Worm (Caenorhabditis elegans) whole organism, L4 larva: Measurements from ENCODE around the gene Y34B4A.2.

Source experiments
- D1046.2 ChIP-seq: fragments of 200-800 bp; sonication (Bioruptor generic); IDR thresholded peaks from 2 replicates; pipeline ENCODE4 v1.3.6; 2022; ENCODE audit warnings: missing genetic modification characterization, missing compliant biosample characterization
- F37D6.2 ChIP-seq: sonication (generic microtip); optimal IDR thresholded peaks from 2 replicates; lab custom pipeline; 2016; ENCODE audit warnings: mild to moderate bottlenecking, missing genetic modification characterization, missing compliant biosample characterization
- F49E8.2 ChIP-seq: sonication (generic microtip); optimal IDR thresholded peaks from 2 replicates; lab custom pipeline; 2016; ENCODE audit warnings: missing compliant biosample characterization, mild to moderate bottlenecking, missing genetic modification characterization, borderline replicate concordance
- T20F7.1 ChIP-seq: fragments of 200-800 bp; sonication (Bioruptor generic); optimal IDR thresholded peaks from 2 replicates; lab custom pipeline; 2018; ENCODE audit warnings: mild to moderate bottlenecking, missing genetic modification characterization, missing compliant biosample characterization
- Y105C5A.15 ChIP-seq: fragments of 200-800 bp; sonication (Bioruptor generic); IDR thresholded peaks from 2 replicates; pipeline ENCODE4 v1.3.6; 2022; ENCODE audit warnings: missing genetic modification characterization, missing compliant biosample characterization
- Y48G9A.11 ChIP-seq: fragments of 200-800 bp; sonication (Bioruptor generic); IDR thresholded peaks from 2 replicates; pipeline ENCODE4 v1.3.6; 2022; ENCODE audit warnings: missing genetic modification reagents, missing genetic modification characterization, missing compliant biosample characterization
- Y75B8A.6 ChIP-seq: fragments of 200-800 bp; sonication (Bioruptor generic); IDR thresholded peaks from 2 replicates; pipeline ENCODE4 v1.3.6; 2022; ENCODE audit warnings: missing genetic modification reagents, missing genetic modification characterization, missing compliant biosample characterization
- aha-1 ChIP-seq: fragments of 150-350 bp; peaks from one replicate; lab custom pipeline; 2014; ENCODE audit warnings: missing biosample characterization, missing genetic modification characterization
- arid-1 ChIP-seq: fragments of 200-800 bp; sonication (Bioruptor generic); conservative IDR thresholded peaks from 2 replicates; pipeline ENCODE4 v1.3.6; 2022; ENCODE audit warnings: missing genetic modification reagents, missing genetic modification characterization, missing compliant biosample characterization
- attf-4 ChIP-seq: sonication (generic microtip); optimal IDR thresholded peaks from 3 replicates; lab custom pipeline; 2017; ENCODE audit warnings: missing biosample characterization, missing genetic modification characterization
- ceh-20 ChIP-seq: fragments of 200-800 bp; sonication (Bioruptor generic); IDR thresholded peaks from 2 replicates; pipeline ENCODE4 v1.3.6; 2022; ENCODE audit warnings: missing genetic modification reagents, missing genetic modification characterization, missing compliant biosample characterization
- ceh-28 ChIP-seq: fragments of 150-350 bp; optimal IDR thresholded peaks from 2 replicates; lab custom pipeline; 2014; ENCODE audit warnings: missing biosample characterization, missing genetic modification reagents, missing genetic modification characterization
- ceh-62 ChIP-seq: sonication (generic microtip); optimal IDR thresholded peaks from 2 replicates; lab custom pipeline; 2017; ENCODE audit warnings: missing biosample characterization, missing genetic modification characterization
- ctbp-1 ChIP-seq: fragments of 200-800 bp; sonication (Bioruptor generic); IDR thresholded peaks from 2 replicates; pipeline ENCODE4 v1.3.6; 2022; ENCODE audit warnings: missing genetic modification reagents, missing genetic modification characterization, missing compliant biosample characterization
- daf-12 ChIP-seq: fragments of 150-350 bp; optimal IDR thresholded peaks from 2 replicates; lab custom pipeline; 2014; ENCODE audit warnings: missing biosample characterization, missing genetic modification reagents, missing genetic modification characterization
- duxl-1 ChIP-seq: sonication (generic microtip); optimal IDR thresholded peaks from 2 replicates; lab custom pipeline; 2016; ENCODE audit warnings: mild to moderate bottlenecking, missing genetic modification characterization, moderate library complexity, missing compliant biosample characterization; ENCODE audit not compliant: poor library complexity
- dve-1 ChIP-seq: sonication (generic microtip); optimal IDR thresholded peaks from 2 replicates; lab custom pipeline; 2017; ENCODE audit warnings: antibody characterized with exemption, mild to moderate bottlenecking, missing genetic modification characterization, missing compliant biosample characterization; ENCODE audit not compliant: insufficient read depth
- fkh-10 ChIP-seq: fragments of 150-350 bp; optimal IDR thresholded peaks from 2 replicates; lab custom pipeline; 2014; ENCODE audit warnings: missing biosample characterization, missing genetic modification reagents, missing genetic modification characterization
- fos-1 ChIP-seq: fragments of 150-350 bp; optimal IDR thresholded peaks from 2 replicates; lab custom pipeline; 2014; ENCODE audit warnings: missing biosample characterization, missing genetic modification characterization
- gei-8 ChIP-seq: fragments of 200-800 bp; sonication (Bioruptor generic); optimal IDR thresholded peaks from 2 replicates; lab custom pipeline; 2018; ENCODE audit warnings: mild to moderate bottlenecking, missing genetic modification characterization, missing compliant biosample characterization
- hlh-11 ChIP-seq: fragments of 200-800 bp; sonication (Bioruptor generic); optimal IDR thresholded peaks from 2 replicates; lab custom pipeline; 2018; ENCODE audit warnings: mild to moderate bottlenecking, missing genetic modification characterization, missing compliant biosample characterization
- hmg-1.1 ChIP-seq: fragments of 200-800 bp; sonication (Bioruptor generic); IDR thresholded peaks from 2 replicates; pipeline ENCODE4 v1.3.6; 2022; ENCODE audit warnings: missing genetic modification reagents, missing genetic modification characterization, missing compliant biosample characterization
- lin-38 ChIP-seq: fragments of 200-800 bp; sonication (Bioruptor generic); IDR thresholded peaks from 2 replicates; pipeline ENCODE4 v1.3.6; 2022; ENCODE audit warnings: missing genetic modification reagents, missing genetic modification characterization, missing compliant biosample characterization
- lin-39 ChIP-seq: fragments of 150-350 bp; optimal IDR thresholded peaks from 2 replicates; lab custom pipeline; 2014; ENCODE audit warnings: missing biosample characterization, missing genetic modification reagents, missing genetic modification characterization
- lir-3 ChIP-seq: sonication (generic microtip); optimal IDR thresholded peaks from 2 replicates; lab custom pipeline; 2016; ENCODE audit warnings: mild to moderate bottlenecking, missing genetic modification characterization, missing compliant biosample characterization
- madf-9 ChIP-seq: fragments of 200-800 bp; sonication (Bioruptor generic); conservative IDR thresholded peaks from 2 replicates; pipeline ENCODE4 v1.3.6; 2022; ENCODE audit warnings: missing genetic modification reagents, missing genetic modification characterization, missing compliant biosample characterization
- mdl-1 ChIP-seq, 2 experiments: fragments of 150-350 bp in 1 of 2; sonication (generic microtip) in 1 of 2; optimal IDR thresholded peaks; 2 replicates each; lab custom pipeline; 2014 to 2017; ENCODE audit warnings: missing biosample characterization in 2 of 2, missing genetic modification characterization in 2 of 2
- mep-1 ChIP-seq: fragments of 150-350 bp; sonication (generic microtip); optimal IDR thresholded peaks from 3 replicates; lab custom pipeline; 2014; ENCODE audit warnings: missing biosample characterization, missing genetic modification characterization
- mxl-2 ChIP-seq: fragments of 200-800 bp; sonication (Bioruptor generic); conservative IDR thresholded peaks from 2 replicates; pipeline ENCODE4 v1.3.6; 2022; ENCODE audit warnings: missing genetic modification reagents, missing genetic modification characterization, missing compliant biosample characterization
- nhr-102 ChIP-seq: sonication (generic microtip); optimal IDR thresholded peaks from 2 replicates; lab custom pipeline; 2016; ENCODE audit warnings: mild to moderate bottlenecking, missing genetic modification characterization, moderate library complexity, missing compliant biosample characterization
- nhr-11 ChIP-seq: fragments of 150-350 bp; optimal IDR thresholded peaks from 2 replicates; lab custom pipeline; 2014; ENCODE audit warnings: missing biosample characterization, missing genetic modification characterization
- nhr-111 ChIP-seq: fragments of 200-800 bp; sonication (Bioruptor generic); optimal IDR thresholded peaks from 2 replicates; lab custom pipeline; 2018; ENCODE audit warnings: mild to moderate bottlenecking, missing genetic modification characterization, missing compliant biosample characterization
- nhr-28 ChIP-seq: fragments of 150-350 bp; optimal IDR thresholded peaks from 2 replicates; lab custom pipeline; 2014; ENCODE audit warnings: missing biosample characterization, missing genetic modification characterization
- nhr-41 ChIP-seq: fragments of 200-800 bp; sonication (Bioruptor generic); IDR thresholded peaks from 2 replicates; pipeline ENCODE4 v1.3.6; 2022; ENCODE audit warnings: missing genetic modification reagents, missing genetic modification characterization, missing compliant biosample characterization
- nhr-76 ChIP-seq: fragments of 150-350 bp; optimal IDR thresholded peaks from 2 replicates; lab custom pipeline; 2014; ENCODE audit warnings: missing biosample characterization, missing genetic modification characterization
- nhr-77 ChIP-seq: fragments of 150-350 bp; optimal IDR thresholded peaks from 2 replicates; lab custom pipeline; 2014; ENCODE audit warnings: missing biosample characterization, missing genetic modification characterization
- pha-4 ChIP-seq, 2 experiments: fragments of 150-350 bp in 1 of 2; fragments of 200-800 bp in 1 of 2; sonication (Bioruptor generic) in 1 of 2; IDR thresholded peaks in 1 of 2; optimal IDR thresholded peaks in 1 of 2; 2 replicates each; pipeline versions ENCODE4 v1.3.6 to Lab custom; 2014 to 2022; ENCODE audit warnings: missing genetic modification characterization in 2 of 2, missing genetic modification reagents in 2 of 2, missing biosample characterization in 1 of 2, missing compliant biosample characterization in 1 of 2
- php-3 ChIP-seq: fragments of 200-800 bp; sonication (Bioruptor generic); IDR thresholded peaks from 2 replicates; pipeline ENCODE4 v1.3.6; 2022; ENCODE audit warnings: missing genetic modification reagents, missing genetic modification characterization, missing compliant biosample characterization
- pqm-1 ChIP-seq: sonication (generic microtip); optimal IDR thresholded peaks from 2 replicates; lab custom pipeline; 2017; ENCODE audit warnings: missing biosample characterization, missing genetic modification characterization
- rbr-2 ChIP-seq: sonication (generic microtip); optimal IDR thresholded peaks from 2 replicates; lab custom pipeline; 2016; ENCODE audit warnings: missing genotype, missing genetic modification characterization, missing compliant biosample characterization
- saeg-2 ChIP-seq: fragments of 200-800 bp; sonication (Bioruptor generic); IDR thresholded peaks from 2 replicates; pipeline ENCODE4 v1.3.6; 2022; ENCODE audit warnings: missing genetic modification reagents, missing genetic modification characterization, missing compliant biosample characterization
- skn-1 ChIP-seq: fragments of 150-350 bp; optimal IDR thresholded peaks from 2 replicates; lab custom pipeline; 2014; ENCODE audit warnings: missing biosample characterization, missing genetic modification characterization
- snpc-1.2 ChIP-seq: fragments of 200-800 bp; sonication (Bioruptor generic); IDR thresholded peaks from 2 replicates; pipeline ENCODE4 v1.3.6; 2022; ENCODE audit warnings: missing genetic modification reagents, missing genetic modification characterization, missing compliant biosample characterization
- snpc-4 ChIP-seq: fragments of 150-350 bp; optimal IDR thresholded peaks from 2 replicates; lab custom pipeline; 2014; ENCODE audit warnings: missing biosample characterization, missing genetic modification characterization
- spr-3 ChIP-seq: fragments of 200-800 bp; sonication (Bioruptor generic); optimal IDR thresholded peaks from 2 replicates; lab custom pipeline; 2018; ENCODE audit warnings: mild to moderate bottlenecking, missing genetic modification characterization, missing compliant biosample characterization
- unc-62 ChIP-seq, 3 experiments: fragments of 150-350 bp in 1 of 3; sonication (generic microtip); optimal IDR thresholded peaks in 2 of 3; peaks in 1 of 3; 1 replicate in 1 of 3; 2 replicates in 2 of 3; lab custom pipeline; 2014 to 2017; ENCODE audit warnings: missing biosample characterization in 3 of 3, missing genetic modification characterization in 3 of 3, missing genetic modification reagents in 3 of 3, missing genotype in 1 of 3
- zag-1 ChIP-seq: fragments of 150-350 bp; optimal IDR thresholded peaks from 2 replicates; lab custom pipeline; 2014; ENCODE audit warnings: missing biosample characterization, missing genetic modification characterization
- zfp-2 ChIP-seq: sonication (generic microtip); optimal IDR thresholded peaks from 2 replicates; lab custom pipeline; 2016; ENCODE audit warnings: mild to moderate bottlenecking, missing genetic modification characterization, missing compliant biosample characterization
- zip-2 ChIP-seq: fragments of 150-350 bp; optimal IDR thresholded peaks from 2 replicates; lab custom pipeline; 2014; ENCODE audit warnings: missing biosample characterization, missing genetic modification characterization
- ztf-11 ChIP-seq: fragments of 150-350 bp; optimal IDR thresholded peaks from 2 replicates; lab custom pipeline; 2014; ENCODE audit warnings: missing biosample characterization, missing genetic modification characterization
- ztf-7 ChIP-seq: fragments of 150-350 bp; optimal IDR thresholded peaks from 2 replicates; lab custom pipeline; 2014; ENCODE audit warnings: missing biosample characterization, missing genetic modification characterization

The Y34B4A.2 gene

ce11 chrX:5275209-5275608 lies 4.1 kb upstream of the Y34B4A.2 start, which contains the start of gene hst-6 (continued):
- no peak for TF ChIP-seq F37D6.2 (tag; lab: Kevin White, UChicago)
- TF ChIP-seq ceh-28 (tag; lab: Kevin White, UChicago), result peak; percentile 22
- peak; percentile 21 for TF ChIP-seq zip-2 (tag; lab: Kevin White, UChicago)
- no peak for TF ChIP-seq nhr-41 (GFP tag; lab: Robert Waterston, UW)
- peak; percentile 96 for TF ChIP-seq lin-38 (GFP tag; lab: Robert Waterston, UW)
- no peak for TF ChIP-seq zag-1
- peak; percentile 79 for TF ChIP-seq T20F7.1 (GFP tag; lab: Kevin White, UChicago)
- TF ChIP-seq daf-12, result no peak
- TF ChIP-seq php-3 (GFP tag; lab: Robert Waterston, UW), result no peak
- TF ChIP-seq arid-1 (GFP tag; lab: Robert Waterston, UW), result no peak
- TF ChIP-seq skn-1 (tag; lab: Kevin White, UChicago), result no peak
- no peak for TF ChIP-seq ctbp-1 (GFP tag; lab: Robert Waterston, UW)
- TF ChIP-seq fkh-10 (GFP tag; lab: Kevin White, UChicago), result no peak
- no peak for TF ChIP-seq snpc-4 (tag; lab: Kevin White, UChicago)
- peak; percentile 75 for TF ChIP-seq rbr-2 (tag; lab: Kevin White, UChicago)
- TF ChIP-seq duxl-1 (tag; lab: Kevin White, UChicago), result no peak
- TF ChIP-seq mep-1 (tag; lab: Kevin White, UChicago), result peak; percentile 86
- TF ChIP-seq snpc-1.2, result no peak
- no peak for TF ChIP-seq Y105C5A.15 (GFP tag; lab: Robert Waterston, UW)
- TF ChIP-seq nhr-76 (tag; lab: Kevin White, UChicago), result no peak
- TF ChIP-seq ceh-20 (GFP tag; lab: Robert Waterston, UW), result 0 out of 2 replicates have a peak, but pooled peaks have one; percentile 18
- TF ChIP-seq nhr-102 (tag; lab: Kevin White, UChicago), result peak; percentile 47
- TF ChIP-seq mdl-1 (tag; optimal IDR thresholded peaks at IDR 0.05; lab: Kevin White, UChicago), result peak in 1 of 2 experiments; percentile 50
- TF ChIP-seq ztf-11 (tag; lab: Kevin White, UChicago), result no peak
- peak; percentile 46 for TF ChIP-seq pqm-1
- no peak for TF ChIP-seq lin-39 (tag; lab: Kevin White, UChicago)
- TF ChIP-seq hmg-1.1 (GFP tag; lab: Robert Waterston, UW), result peak; percentile 78
- TF ChIP-seq pha-4 (GFP tag; IDR thresholded peaks at IDR 0.05; lab: Robert Waterston, UW), result 0 out of 2 replicates have a peak, but pooled peaks have one; percentile 41
- no peak for TF ChIP-seq pha-4 (tag; optimal IDR thresholded peaks at IDR 0.05; lab: Kevin White, UChicago)
- peak; percentile 61; the same call in 1 of the 2 replicates for TF ChIP-seq saeg-2 (GFP tag; lab: Robert Waterston, UW)
- TF ChIP-seq unc-62 (GFP tag; optimal IDR thresholded peaks at IDR 0.05 in 1 of 2; lab: Kevin White, UChicago), result peak in 1 of 2 experiments; percentile 98
- TF ChIP-seq unc-62 (tag; optimal IDR thresholded peaks at IDR 0.05; lab: Kevin White, UChicago), result no peak
- TF ChIP-seq Y75B8A.6 (GFP tag; lab: Robert Waterston, UW), result no peak
- TF ChIP-seq zfp-2 (tag; lab: Kevin White, UChicago), result no peak
- no peak for TF ChIP-seq ztf-7
- TF ChIP-seq attf-4 (tag; lab: Kevin White, UChicago), result no peak
- TF ChIP-seq dve-1, result peak; percentile 66
- TF ChIP-seq F49E8.2 (tag; lab: Kevin White, UChicago), result no peak
- peak; percentile 91 for TF ChIP-seq aha-1
- peak; percentile 77 for TF ChIP-seq nhr-28
- no peak for TF ChIP-seq ceh-62 (tag; lab: Kevin White, UChicago)
- TF ChIP-seq nhr-111 (GFP tag; lab: Kevin White, UChicago), result no peak
- TF ChIP-seq madf-9 (GFP tag; lab: Robert Waterston, UW), result no peak
- TF ChIP-seq lir-3 (tag; lab: Kevin White, UChicago), result no peak
- peak; percentile 10 for TF ChIP-seq nhr-77 (tag; lab: Kevin White, UChicago)
- TF ChIP-seq D1046.2 (GFP tag; lab: Robert Waterston, UW), result no peak
- no peak for TF ChIP-seq gei-8 (GFP tag; lab: Kevin White, UChicago)
- TF ChIP-seq nhr-11 (tag; lab: Kevin White, UChicago), result no peak
- no peak for TF ChIP-seq spr-3 (GFP tag; lab: Kevin White, UChicago)
- TF ChIP-seq fos-1 (tag; lab: Kevin White, UChicago), result no peak
- TF ChIP-seq Y48G9A.11 (GFP tag; lab: Robert Waterston, UW), result no peak
- peak; percentile 72 for TF ChIP-seq hlh-11 (tag; lab: Kevin White, UChicago)
- TF ChIP-seq mxl-2 (GFP tag; lab: Robert Waterston, UW), result no peak
